Fruit fly (Drosophila melanogaster) whole organism, prepupa: ENCODE measurements around the gene CG6753.

Source experiments
- CG11902 ChIP-seq: fragments of 200-800 bp; sonication (Bioruptor generic); optimal IDR thresholded peaks from 3 replicates; lab custom pipeline; 2016; ENCODE audit warnings: missing biosample characterization, missing genetic modification characterization
- CG16779 ChIP-seq: fragments of 200-800 bp; sonication (Bioruptor generic); optimal IDR thresholded peaks from 3 replicates; lab custom pipeline; 2017; ENCODE audit warnings: missing biosample characterization, mild to moderate bottlenecking, missing genetic modification characterization
- CG31627 ChIP-seq: fragments of 200-800 bp; sonication (Bioruptor generic); optimal IDR thresholded peaks from 3 replicates; lab custom pipeline; 2016; ENCODE audit warnings: missing biosample characterization, missing genetic modification characterization
- CG3919 ChIP-seq: fragments of 200-800 bp; sonication (Bioruptor generic); optimal IDR thresholded peaks from 3 replicates; lab custom pipeline; 2016; ENCODE audit warnings: missing biosample characterization, missing genetic modification characterization
- Hr38 ChIP-seq: sonication (Bioruptor generic); optimal IDR thresholded peaks from 2 replicates; lab custom pipeline; 2016; ENCODE audit warnings: missing biosample characterization, missing genetic modification characterization
- Lpt ChIP-seq: fragments of 200-800 bp; sonication (Bioruptor generic); optimal IDR thresholded peaks from 3 replicates; lab custom pipeline; 2016; ENCODE audit warnings: missing biosample characterization, missing genetic modification characterization
- cyc ChIP-seq: fragments of 200-800 bp; sonication (Bioruptor generic); optimal IDR thresholded peaks from 3 replicates; lab custom pipeline; 2016; ENCODE audit warnings: missing biosample characterization, missing genetic modification characterization
- spab ChIP-seq: fragments of 200-800 bp; sonication (Bioruptor generic); optimal IDR thresholded peaks from 2 replicates; lab custom pipeline; 2017; ENCODE audit warnings: missing biosample characterization, mild to moderate bottlenecking, missing genetic modification characterization, missing genetic modification reagents
- svp ChIP-seq: fragments of 200-800 bp; sonication (Bioruptor generic); peaks from one replicate; lab custom pipeline; 2016; ENCODE audit warnings: missing biosample characterization, missing genetic modification characterization

dm6 chr3R:12636240-12636639, 6.0 kb downstream of the CG6753 start, which contains the start of gene CG11600:
- TF ChIP-seq CG16779 (no peak), CG11902 (GFP tag; lab: Kevin White, UChicago) (no peak), cyc (GFP tag; lab: Kevin White, UChicago) (no peak), Hr38 (GFP tag; lab: Kevin White, UChicago) (no peak), Lpt (GFP tag; lab: Kevin White, UChicago) (no peak), svp (GFP tag; lab: Kevin White, UChicago) (no peak), spab (GFP tag; lab: Kevin White, UChicago) (no peak), CG31627 (no peak), CG3919 (no peak)
